Worm (Caenorhabditis elegans) whole organism, L1 larva: ENCODE measurements around the gene del-8.

Experiments
- C04F5.9 ChIP-seq: sonication (generic microtip); optimal IDR thresholded peaks from 2 replicates; lab custom pipeline; 2016; ENCODE audit warnings: missing genetic modification characterization, missing compliant biosample characterization
- F16B12.6 ChIP-seq: fragments of 150-350 bp; optimal IDR thresholded peaks from 2 replicates; lab custom pipeline; 2014; ENCODE audit warnings: missing biosample characterization, missing genetic modification characterization
- Y116A8C.19 ChIP-seq: sonication (generic microtip); optimal IDR thresholded peaks from 2 replicates; lab custom pipeline; 2016; ENCODE audit warnings: missing compliant biosample characterization, missing genetic modification characterization, borderline replicate concordance
- aha-1 ChIP-seq: fragments of 150-350 bp; optimal IDR thresholded peaks from 2 replicates; lab custom pipeline; 2014; ENCODE audit warnings: missing biosample characterization, missing genetic modification characterization
- alr-1 ChIP-seq: fragments of 200-800 bp; sonication (Bioruptor generic); optimal IDR thresholded peaks from 2 replicates; lab custom pipeline; 2018; ENCODE audit warnings: borderline replicate concordance, mild to moderate bottlenecking, missing genetic modification characterization, missing compliant biosample characterization
- aly-2 ChIP-seq: fragments of 150-350 bp; optimal IDR thresholded peaks from 2 replicates; lab custom pipeline; 2014; ENCODE audit warnings: missing biosample characterization, missing genetic modification characterization
- ama-1 ChIP-seq: fragments of 150-350 bp; optimal IDR thresholded peaks from 2 replicates; lab custom pipeline; 2014
- blmp-1 ChIP-seq: fragments of 150-350 bp; optimal IDR thresholded peaks from 2 replicates; lab custom pipeline; 2014; ENCODE audit warnings: missing biosample characterization, missing genetic modification characterization
- ceh-63 ChIP-seq: fragments of 200-800 bp; sonication (Bioruptor generic); optimal IDR thresholded peaks from 2 replicates; lab custom pipeline; 2018; ENCODE audit warnings: mild to moderate bottlenecking, missing genetic modification characterization, missing compliant biosample characterization
- ceh-88 ChIP-seq: fragments of 200-800 bp; sonication (Bioruptor generic); IDR thresholded peaks from 2 replicates; pipeline ENCODE4 v1.3.6; 2022; ENCODE audit warnings: missing genetic modification characterization, missing compliant biosample characterization
- dpl-1 ChIP-seq, 3 experiments: fragments of 150-350 bp in 2 of 3; sonication (generic microtip) in 1 of 3; optimal IDR thresholded peaks; 2 replicates each; lab custom pipeline; 2014 to 2017; ENCODE audit warnings: missing biosample characterization in 3 of 3, missing genetic modification characterization in 3 of 3, missing genetic modification reagents in 3 of 3
- dsc-1 ChIP-seq: sonication (generic microtip); optimal IDR thresholded peaks from 2 replicates; lab custom pipeline; 2016; ENCODE audit warnings: mild to moderate bottlenecking, missing genetic modification characterization, missing compliant biosample characterization
- efl-1 ChIP-seq, 4 experiments: fragments of 150-350 bp; optimal IDR thresholded peaks in 3 of 4; peaks in 1 of 4; 1 replicate in 1 of 4; 2 replicates in 3 of 4; lab custom pipeline; 2014; ENCODE audit warnings: missing biosample characterization in 2 of 4, missing genetic modification characterization in 2 of 4, missing genetic modification reagents in 2 of 4
- efl-3 ChIP-seq: fragments of 200-800 bp; sonication (Bioruptor generic); optimal IDR thresholded peaks from 2 replicates; lab custom pipeline; 2018; ENCODE audit warnings: mild to moderate bottlenecking, missing genetic modification characterization, missing compliant biosample characterization
- egl-13 ChIP-seq: sonication (generic microtip); optimal IDR thresholded peaks from 2 replicates; lab custom pipeline; 2016; ENCODE audit warnings: missing genotype, missing genetic modification reagents, missing genetic modification characterization, missing compliant biosample characterization
- elt-2 ChIP-seq: sonication (generic microtip); optimal IDR thresholded peaks from 2 replicates; lab custom pipeline; 2016; ENCODE audit warnings: missing genetic modification characterization, mild to moderate bottlenecking, inconsistent platforms, missing compliant biosample characterization, missing genetic modification reagents
- ets-5 ChIP-seq: fragments of 200-800 bp; sonication (Bioruptor generic); IDR thresholded peaks from 2 replicates; pipeline ENCODE4 v1.3.6; 2022; ENCODE audit warnings: missing genetic modification characterization, missing compliant biosample characterization
- fkh-10 ChIP-seq: sonication (generic microtip); optimal IDR thresholded peaks from 2 replicates; lab custom pipeline; 2017; ENCODE audit warnings: missing biosample characterization, missing genetic modification reagents, missing genetic modification characterization
- fkh-4 ChIP-seq: sonication (generic microtip); optimal IDR thresholded peaks from 2 replicates; lab custom pipeline; 2016; ENCODE audit warnings: missing compliant biosample characterization, missing genetic modification characterization, borderline replicate concordance
- grh-1 ChIP-seq: fragments of 200-800 bp; sonication (Bioruptor generic); IDR thresholded peaks from 2 replicates; pipeline ENCODE4 v1.3.6; 2022; ENCODE audit warnings: missing genetic modification reagents, missing genetic modification characterization, missing compliant biosample characterization
- hlh-17 ChIP-seq: fragments of 200-800 bp; sonication (Bioruptor generic); optimal IDR thresholded peaks from 2 replicates; lab custom pipeline; 2018; ENCODE audit warnings: missing genetic modification characterization, mild to moderate bottlenecking, missing compliant biosample characterization, moderate library complexity, borderline replicate concordance
- irx-1 ChIP-seq: sonication (generic microtip); optimal IDR thresholded peaks from 2 replicates; lab custom pipeline; 2016; ENCODE audit warnings: missing genetic modification characterization, missing compliant biosample characterization
- lin-14 ChIP-seq: fragments of 200-800 bp; sonication (Bioruptor generic); optimal IDR thresholded peaks from 2 replicates; lab custom pipeline; 2018; ENCODE audit warnings: mild to moderate bottlenecking, missing genetic modification characterization, moderate library complexity, missing compliant biosample characterization
- lin-39 ChIP-seq: fragments of 150-350 bp; optimal IDR thresholded peaks from 2 replicates; lab custom pipeline; 2014; ENCODE audit warnings: missing biosample characterization, missing genetic modification reagents, missing genetic modification characterization
- lir-3 ChIP-seq: sonication (generic microtip); optimal IDR thresholded peaks from 2 replicates; lab custom pipeline; 2016; ENCODE audit warnings: mild to moderate bottlenecking, missing genetic modification characterization, moderate library complexity, missing compliant biosample characterization; ENCODE audit not compliant: poor library complexity
- mab-9 ChIP-seq: fragments of 200-800 bp; sonication (Bioruptor generic); IDR thresholded peaks from 2 replicates; pipeline ENCODE4 v1.3.6; 2022; ENCODE audit warnings: missing genetic modification reagents, missing genetic modification characterization, missing compliant biosample characterization
- mdl-1 ChIP-seq, 2 experiments: fragments of 150-350 bp; optimal IDR thresholded peaks; 2 replicates each; lab custom pipeline; 2014 to 2017; ENCODE audit warnings: missing biosample characterization in 2 of 2, missing genetic modification characterization in 2 of 2, inconsistent platforms in 1 of 2
- mep-1 ChIP-seq: fragments of 150-350 bp; optimal IDR thresholded peaks from 2 replicates; lab custom pipeline; 2014; ENCODE audit warnings: missing biosample characterization, missing genetic modification characterization
- nhr-19 ChIP-seq: fragments of 200-800 bp; sonication (Bioruptor generic); conservative IDR thresholded peaks from 2 replicates; pipeline ENCODE4 v1.3.6; 2022; ENCODE audit warnings: missing genetic modification characterization, missing compliant biosample characterization
- nhr-76 ChIP-seq: sonication (generic microtip); optimal IDR thresholded peaks from 2 replicates; lab custom pipeline; 2017; ENCODE audit warnings: missing biosample characterization, missing genetic modification characterization
- nhr-84 ChIP-seq: sonication (generic microtip); optimal IDR thresholded peaks from 2 replicates; lab custom pipeline; 2017; ENCODE audit warnings: missing biosample characterization, missing genetic modification characterization
- nhr-90 ChIP-seq: sonication (generic microtip); optimal IDR thresholded peaks from 2 replicates; lab custom pipeline; 2016; ENCODE audit warnings: mild to moderate bottlenecking, missing genetic modification characterization, missing compliant biosample characterization; ENCODE audit not compliant: poor library complexity
- pag-3 ChIP-seq: sonication (generic microtip); optimal IDR thresholded peaks from 2 replicates; lab custom pipeline; 2017; ENCODE audit warnings: missing genetic modification characterization, mild to moderate bottlenecking, missing compliant biosample characterization, antibody characterized with exemption, borderline replicate concordance; ENCODE audit not compliant: insufficient read depth
- pax-3 ChIP-seq: fragments of 200-800 bp; sonication (Bioruptor generic); optimal IDR thresholded peaks from 2 replicates; lab custom pipeline; 2018; ENCODE audit warnings: mild to moderate bottlenecking, missing genetic modification characterization, moderate library complexity, missing compliant biosample characterization
- skn-1 ChIP-seq: fragments of 150-350 bp; optimal IDR thresholded peaks from 2 replicates; lab custom pipeline; 2014; ENCODE audit warnings: missing biosample characterization, missing genetic modification characterization
- snu-23 ChIP-seq: sonication (generic microtip); optimal IDR thresholded peaks from 2 replicates; lab custom pipeline; 2016; ENCODE audit warnings: missing genetic modification characterization, missing compliant biosample characterization
- sox-4 ChIP-seq: sonication (generic microtip); optimal IDR thresholded peaks from 2 replicates; lab custom pipeline; 2016; ENCODE audit warnings: missing genetic modification characterization, missing compliant biosample characterization
- sptf-1 ChIP-seq: fragments of 150-350 bp; optimal IDR thresholded peaks from 2 replicates; lab custom pipeline; 2014; ENCODE audit warnings: missing biosample characterization, missing genetic modification characterization
- swsn-7 ChIP-seq: sonication (generic microtip); optimal IDR thresholded peaks from 2 replicates; lab custom pipeline; 2016; ENCODE audit warnings: missing genetic modification characterization, missing compliant biosample characterization
- tlp-1 ChIP-seq: fragments of 150-350 bp; optimal IDR thresholded peaks from 2 replicates; lab custom pipeline; 2014; ENCODE audit warnings: missing biosample characterization, missing genetic modification characterization
- unc-130 ChIP-seq: fragments of 150-350 bp; optimal IDR thresholded peaks from 2 replicates; lab custom pipeline; 2017; ENCODE audit warnings: missing biosample characterization, missing genetic modification characterization, inconsistent platforms
- unc-62 ChIP-seq: fragments of 150-350 bp; optimal IDR thresholded peaks from 2 replicates; lab custom pipeline; 2014; ENCODE audit warnings: missing biosample characterization, missing genetic modification reagents, missing genetic modification characterization
- unc-86 ChIP-seq: sonication (generic microtip); optimal IDR thresholded peaks from 2 replicates; lab custom pipeline; 2016; ENCODE audit warnings: missing genetic modification characterization, missing compliant biosample characterization
- unc-98 ChIP-seq: fragments of 200-800 bp; sonication (Bioruptor generic); IDR thresholded peaks from 2 replicates; pipeline ENCODE4 v1.3.6; 2022; ENCODE audit warnings: missing genetic modification characterization, missing compliant biosample characterization
- vab-15 ChIP-seq: sonication (generic microtip); optimal IDR thresholded peaks from 2 replicates; lab custom pipeline; 2017; ENCODE audit warnings: missing genotype, mild to moderate bottlenecking, missing genetic modification characterization, missing compliant biosample characterization
- zag-1 ChIP-seq: fragments of 150-350 bp; optimal IDR thresholded peaks from 2 replicates; lab custom pipeline; 2014; ENCODE audit warnings: missing biosample characterization, missing genetic modification characterization
- ztf-11 ChIP-seq, 2 experiments: sonication (generic microtip); optimal IDR thresholded peaks; 2 replicates each; lab custom pipeline; 2016 to 2017; ENCODE audit warnings: missing genetic modification characterization in 2 of 2, missing biosample characterization in 1 of 2, missing compliant biosample characterization in 1 of 2

del-8 gene

ce11 chrX:9637700-9638099, 48.5 kb downstream of the del-8 start (continued):
- no peak for TF ChIP-seq ztf-11 (tag; optimal IDR thresholded peaks at IDR 0.05; lab: Kevin White, UChicago)
- no peak for TF ChIP-seq efl-1 (optimal IDR thresholded peaks at IDR 0.05; lab: Kevin White, UChicago)
- TF ChIP-seq efl-1 (GFP tag; optimal IDR thresholded peaks at IDR 0.05 in 1 of 2; lab: Kevin White, UChicago): peak in 1 of 2 experiments; percentile 80
- no peak for TF ChIP-seq elt-2
- TF ChIP-seq nhr-90 (tag; lab: Kevin White, UChicago): peak; percentile 16
- TF ChIP-seq egl-13 (tag; lab: Kevin White, UChicago): no peak
- TF ChIP-seq snu-23 (GFP tag; lab: Kevin White, UChicago): peak; percentile 38

- TF ChIP-seq efl-1 (optimal IDR thresholded peaks at IDR 0.05; lab: Kevin White, UChicago): peak in 1 of 2 experiments; percentile 4
- TF ChIP-seq efl-1 (GFP tag; optimal IDR thresholded peaks at IDR 0.05 in 1 of 2; lab: Kevin White, UChicago): no peak
- TF ChIP-seq lin-14 (GFP tag; lab: Kevin White, UChicago): peak; percentile 80
- no peak for TF ChIP-seq alr-1
- no peak for TF ChIP-seq ztf-11 (tag; optimal IDR thresholded peaks at IDR 0.05; lab: Kevin White, UChicago)
- TF ChIP-seq grh-1 (GFP tag; lab: Robert Waterston, UW): peak; percentile 48; the same call in 1 of the 2 replicates
- TF ChIP-seq tlp-1 (tag; lab: Kevin White, UChicago): no peak
- TF ChIP-seq snu-23 (GFP tag; lab: Kevin White, UChicago): peak; percentile 78
- no peak for TF ChIP-seq aha-1 (tag; lab: Kevin White, UChicago)
- TF ChIP-seq ama-1: no peak
- TF ChIP-seq unc-98: no peak
- peak; percentile 29 for TF ChIP-seq lir-3 (tag; lab: Kevin White, UChicago)
- no peak for TF ChIP-seq sptf-1 (tag; lab: Kevin White, UChicago)
- 0 out of 2 replicates have a peak, but pooled peaks have one; percentile 26 for TF ChIP-seq ceh-88 (GFP tag; lab: Robert Waterston, UW)
- no peak for TF ChIP-seq irx-1 (tag; lab: Kevin White, UChicago)
- TF ChIP-seq dpl-1 (GFP tag; optimal IDR thresholded peaks at IDR 0.05; lab: Kevin White, UChicago): peak in 1 of 3 experiments; percentile 10
- TF ChIP-seq aly-2 (tag; lab: Kevin White, UChicago): no peak
- TF ChIP-seq pag-3 (tag; lab: Kevin White, UChicago): no peak
- TF ChIP-seq skn-1: no peak
- no peak for TF ChIP-seq ets-5
- TF ChIP-seq mab-9: no peak
- TF ChIP-seq lin-39: no peak
- TF ChIP-seq unc-130 (tag; lab: Kevin White, UChicago): no peak
- peak; percentile 79 for TF ChIP-seq mep-1 (tag; lab: Kevin White, UChicago)
- no peak for TF ChIP-seq unc-62 (GFP tag; lab: Kevin White, UChicago)
- no peak for TF ChIP-seq pax-3
- no peak for TF ChIP-seq zag-1 (tag; lab: Kevin White, UChicago)
- no peak for TF ChIP-seq efl-3 (GFP tag; lab: Kevin White, UChicago)
- TF ChIP-seq blmp-1: peak; percentile 75
- TF ChIP-seq Y116A8C.19: no peak
- no peak for TF ChIP-seq unc-86 (tag; lab: Kevin White, UChicago)
- TF ChIP-seq ceh-63 (GFP tag; lab: Kevin White, UChicago): no peak
- TF ChIP-seq C04F5.9 (tag; lab: Kevin White, UChicago): no peak
- TF ChIP-seq fkh-4 (tag; lab: Kevin White, UChicago): no peak
- peak; percentile 20 for TF ChIP-seq vab-15 (tag; lab: Kevin White, UChicago)
- peak; percentile 4 for TF ChIP-seq swsn-7 (tag; lab: Kevin White, UChicago)
- TF ChIP-seq fkh-10 (GFP tag; lab: Kevin White, UChicago): no peak
- TF ChIP-seq nhr-84 (tag; lab: Kevin White, UChicago): no peak
- TF ChIP-seq mdl-1 (tag; optimal IDR thresholded peaks at IDR 0.05; lab: Kevin White, UChicago): peak in 1 of 2 experiments; percentile 33
- TF ChIP-seq nhr-90 (tag; lab: Kevin White, UChicago): peak; percentile 75
- no peak for TF ChIP-seq F16B12.6
- peak; percentile 46 for TF ChIP-seq nhr-19 (GFP tag; lab: Robert Waterston, UW)
- peak; percentile 16 for TF ChIP-seq sox-4 (tag; lab: Kevin White, UChicago)
- no peak for TF ChIP-seq hlh-17 (GFP tag; lab: Kevin White, UChicago)
- no peak for TF ChIP-seq nhr-76 (tag; lab: Kevin White, UChicago)
- TF ChIP-seq egl-13 (tag; lab: Kevin White, UChicago): no peak
- TF ChIP-seq dsc-1 (tag; lab: Kevin White, UChicago): no peak
Observed at ce11 chrX:9638825-9639474, 49.7 kb downstream of the del-8 start.
